Fruit fly (Drosophila melanogaster) whole organism, pupa: ENCODE results near the gene Trmt112.

Experiments
- CG10348 ChIP-seq: fragments of 200-800 bp; sonication (Bioruptor generic); IDR thresholded peaks from 2 replicates; pipeline ENCODE4 v1.3.6; 2022; ENCODE audit warnings: missing biosample characterization, missing genetic modification characterization
- CG12605 ChIP-seq: fragments of 200-800 bp; sonication (Bioruptor generic); IDR thresholded peaks from 2 replicates; pipeline ENCODE4 v1.3.6; 2022; ENCODE audit warnings: missing biosample characterization, missing genetic modification characterization
- CG13204 ChIP-seq: fragments of 200-800 bp; sonication (Bioruptor generic); optimal IDR thresholded peaks from 2 replicates; lab custom pipeline; 2018; ENCODE audit warnings: missing biosample characterization, mild to moderate bottlenecking, missing genetic modification characterization, moderate library complexity
- CG14655 ChIP-seq: fragments of 200-800 bp; sonication (Bioruptor generic); optimal IDR thresholded peaks from 3 replicates; lab custom pipeline; 2017; ENCODE audit warnings: mild to moderate bottlenecking, missing biosample characterization, missing genetic modification reagents, missing genetic modification characterization
- CG15710 ChIP-seq: fragments of 200-800 bp; sonication (Bioruptor generic); optimal IDR thresholded peaks from 2 replicates; lab custom pipeline; 2018; ENCODE audit warnings: missing biosample characterization, mild to moderate bottlenecking, missing genetic modification characterization, moderate library complexity
- CG17806 ChIP-seq: fragments of 200-800 bp; sonication (Bioruptor generic); optimal IDR thresholded peaks from 2 replicates; lab custom pipeline; 2018; ENCODE audit warnings: missing biosample characterization, mild to moderate bottlenecking, missing genetic modification characterization, moderate library complexity
- CG32121 ChIP-seq: fragments of 200-800 bp; sonication (Bioruptor generic); IDR thresholded peaks from 2 replicates; pipeline ENCODE4 v1.3.6; 2022; ENCODE audit warnings: missing biosample characterization, missing genetic modification characterization
- CG34367 ChIP-seq: fragments of 200-800 bp; sonication (Bioruptor generic); optimal IDR thresholded peaks from 2 replicates; lab custom pipeline; 2018; ENCODE audit warnings: missing biosample characterization, mild to moderate bottlenecking, missing genetic modification characterization
- CG4496 ChIP-seq: fragments of 200-800 bp; sonication (Bioruptor generic); IDR thresholded peaks from 3 replicates; pipeline ENCODE4 v1.3.6; 2022; ENCODE audit warnings: missing biosample characterization, missing genetic modification characterization
- CG8159 ChIP-seq: fragments of 200-800 bp; sonication (Bioruptor generic); optimal IDR thresholded peaks from 3 replicates; lab custom pipeline; 2018; ENCODE audit warnings: missing biosample characterization, mild to moderate bottlenecking, missing genetic modification characterization, moderate library complexity
- CG8301 ChIP-seq: fragments of 200-800 bp; sonication (Bioruptor generic); optimal IDR thresholded peaks from 2 replicates; lab custom pipeline; 2018; ENCODE audit warnings: missing biosample characterization, mild to moderate bottlenecking, missing genetic modification characterization
- CG9948 ChIP-seq: fragments of 200-800 bp; sonication (Bioruptor generic); optimal IDR thresholded peaks from 2 replicates; lab custom pipeline; 2018; ENCODE audit warnings: missing biosample characterization, mild to moderate bottlenecking, missing genetic modification characterization, moderate library complexity
- D1 ChIP-seq: fragments of 200-800 bp; sonication (Bioruptor generic); optimal IDR thresholded peaks from 2 replicates; lab custom pipeline; 2018; ENCODE audit warnings: missing biosample characterization, mild to moderate bottlenecking, missing genetic modification characterization, moderate library complexity
- EcR ChIP-seq: fragments of 200-800 bp; sonication (Bioruptor generic); optimal IDR thresholded peaks from 3 replicates; lab custom pipeline; 2019; ENCODE audit warnings: missing biosample characterization, missing genetic modification characterization, mild to moderate bottlenecking, moderate library complexity, missing genetic modification reagents
- Ets98B ChIP-seq: fragments of 200-800 bp; sonication (Bioruptor generic); IDR thresholded peaks from 2 replicates; pipeline ENCODE4 v1.3.6; 2022; ENCODE audit warnings: missing biosample characterization, missing genetic modification characterization
- Pif1A ChIP-seq: fragments of 200-800 bp; sonication (Bioruptor generic); optimal IDR thresholded peaks from 3 replicates; lab custom pipeline; 2016; ENCODE audit warnings: missing biosample characterization, missing genetic modification characterization
- Pif1B ChIP-seq: fragments of 200-800 bp; sonication (Bioruptor generic); optimal IDR thresholded peaks from 3 replicates; lab custom pipeline; 2016; ENCODE audit warnings: missing biosample characterization, missing genetic modification characterization
- Snoo ChIP-seq: fragments of 200-800 bp; sonication (Bioruptor generic); optimal IDR thresholded peaks from 3 replicates; lab custom pipeline; 2017; ENCODE audit warnings: missing biosample characterization, mild to moderate bottlenecking, missing genetic modification characterization, inconsistent platforms
- fd96Ca ChIP-seq: fragments of 200-800 bp; sonication (Bioruptor generic); IDR thresholded peaks from 3 replicates; pipeline ENCODE4 v1.3.6; 2022; ENCODE audit warnings: missing biosample characterization, missing genetic modification characterization
- gl ChIP-seq: fragments of 200-800 bp; sonication (Bioruptor generic); optimal IDR thresholded peaks from 2 replicates; lab custom pipeline; 2018; ENCODE audit warnings: missing biosample characterization, mild to moderate bottlenecking, missing genetic modification characterization
- rn ChIP-seq: fragments of 200-800 bp; sonication (Bioruptor generic); IDR thresholded peaks from 2 replicates; pipeline ENCODE4 v1.3.6; 2022; ENCODE audit warnings: missing biosample characterization, missing genetic modification characterization

Trmt112 gene

dm6 chr3L:21192024-21192423, 24.6 kb downstream of the Trmt112 start:
- TF ChIP-seq CG12605 (GFP tag; lab: Robert Waterston, UW) (no peak), EcR (GFP tag; lab: Kevin White, UChicago) (no peak), CG4496 (GFP tag; lab: Robert Waterston, UW) (no peak), CG9948 (tag; lab: Kevin White, UChicago) (no peak), CG10348 (GFP tag; lab: Robert Waterston, UW) (no peak), CG8159 (tag; lab: Kevin White, UChicago) (no peak), rn (GFP tag; lab: Robert Waterston, UW) (no peak), CG32121 (no peak), CG13204 (GFP tag; lab: Kevin White, UChicago) (no peak)

DNA sequence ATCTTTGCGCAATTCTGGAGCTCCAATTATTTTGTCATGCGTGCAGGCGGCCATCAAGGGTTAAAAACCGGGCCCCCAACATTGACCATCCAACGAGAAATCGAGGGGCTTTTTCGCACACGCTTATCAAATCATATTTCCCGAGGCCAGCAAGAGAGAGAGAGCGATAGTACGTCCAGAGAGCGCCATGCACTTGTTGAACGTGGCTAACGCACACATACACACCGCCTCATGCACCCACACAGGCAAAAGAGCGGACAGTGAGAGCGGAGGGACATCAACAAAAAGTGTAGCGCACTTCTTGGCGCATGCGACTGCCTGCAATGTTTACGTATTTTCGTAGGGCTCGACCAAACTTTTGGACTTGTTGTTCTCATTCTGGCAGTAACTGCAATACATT, 30.2 kb downstream of the Trmt112 start:
- no peak for TF ChIP-seq CG13204 (GFP tag; lab: Kevin White, UChicago)
- peak; percentile 93 for TF ChIP-seq CG12605 (GFP tag; lab: Robert Waterston, UW)

dm6 chr3L:21185622-21186021, 31.0 kb downstream of the Trmt112 start:
- TF ChIP-seq CG4496 (GFP tag; lab: Robert Waterston, UW) (no peak), Ets98B (GFP tag; lab: Robert Waterston, UW) (no peak), D1 (tag; lab: Kevin White, UChicago) (no peak), CG13204 (GFP tag; lab: Kevin White, UChicago) (no peak), CG34367 (tag; lab: Kevin White, UChicago) (no peak), CG9948 (tag; lab: Kevin White, UChicago) (no peak), fd96Ca (GFP tag; lab: Robert Waterston, UW) (no peak), gl (tag; lab: Kevin White, UChicago) (no peak), CG32121 (no peak), CG10348 (GFP tag; lab: Robert Waterston, UW) (no peak), EcR (GFP tag; lab: Kevin White, UChicago) (no peak), CG15710 (tag; lab: Kevin White, UChicago) (no peak), Pif1B (GFP tag; lab: Kevin White, UChicago) (no peak)

DNA sequence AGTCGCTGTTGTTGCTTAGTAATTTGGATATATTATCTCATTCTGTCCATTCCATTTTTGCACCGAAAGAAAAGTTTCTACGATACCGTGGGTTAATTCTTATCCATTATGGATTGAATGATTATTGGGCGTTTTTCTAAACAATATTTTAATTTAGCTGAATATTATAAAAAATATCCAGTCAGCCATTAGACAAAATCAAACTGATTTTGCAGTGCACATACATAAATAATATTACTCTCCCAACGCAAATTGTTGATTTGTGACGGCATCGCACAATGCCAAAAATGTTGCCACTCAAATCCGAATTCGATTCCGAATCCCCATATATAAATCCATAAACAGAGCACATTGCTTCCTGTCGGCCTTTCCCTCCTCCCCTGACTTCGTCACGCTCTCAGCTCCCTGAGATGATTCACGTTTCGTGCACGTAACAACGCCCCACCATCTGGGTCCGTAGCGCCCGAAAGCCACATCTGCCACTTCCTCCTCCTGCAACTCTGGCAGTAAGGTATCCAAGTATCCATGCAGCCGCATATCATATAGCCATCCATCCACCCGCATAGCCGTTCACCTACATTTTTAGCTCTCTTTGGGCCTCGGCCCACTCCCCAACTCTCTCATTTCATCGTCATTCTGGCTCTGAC, 39.6 kb downstream of the Trmt112 start:
- peak; percentile 47 for TF ChIP-seq CG17806 (tag; lab: Kevin White, UChicago)
- TF ChIP-seq Ets98B (GFP tag; lab: Robert Waterston, UW): peak; percentile 78
- peak; percentile 81; the same call in 2 of the 3 replicates for TF ChIP-seq CG4496 (GFP tag; lab: Robert Waterston, UW)
- TF ChIP-seq CG32121: peak; percentile 74
- peak; percentile 58 for TF ChIP-seq CG12605 (GFP tag; lab: Robert Waterston, UW)
- TF ChIP-seq CG15710 (tag; lab: Kevin White, UChicago): peak; percentile 21
- peak; percentile 62 for TF ChIP-seq D1 (tag; lab: Kevin White, UChicago)
- TF ChIP-seq CG10348 (GFP tag; lab: Robert Waterston, UW): no peak
- peak; percentile 60 for TF ChIP-seq Pif1A
- peak; percentile 45 for TF ChIP-seq rn (GFP tag; lab: Robert Waterston, UW)
- no peak for TF ChIP-seq gl (tag; lab: Kevin White, UChicago)
- no peak for TF ChIP-seq EcR (GFP tag; lab: Kevin White, UChicago)
- TF ChIP-seq fd96Ca (GFP tag; lab: Robert Waterston, UW): no peak
- TF ChIP-seq Snoo (tag; lab: Kevin White, UChicago): peak; percentile 14
- no peak for TF ChIP-seq CG14655
- peak; percentile 41 for TF ChIP-seq Pif1B (GFP tag; lab: Kevin White, UChicago)
- peak; percentile 44 for TF ChIP-seq CG8159 (tag; lab: Kevin White, UChicago)
- TF ChIP-seq CG13204 (GFP tag; lab: Kevin White, UChicago): peak; percentile 27
- peak; percentile 5 for TF ChIP-seq CG34367 (tag; lab: Kevin White, UChicago)
- no peak for TF ChIP-seq CG9948 (tag; lab: Kevin White, UChicago)
- peak; percentile 61 for TF ChIP-seq CG8301 (tag; lab: Kevin White, UChicago)

dm6 chr3L:21176276-21176934, 40.2 kb downstream of the Trmt112 start:
- 0 out of 3 replicates have a peak, but pooled peaks have one; percentile 5 for TF ChIP-seq fd96Ca (GFP tag; lab: Robert Waterston, UW)
- no peak for TF ChIP-seq CG10348 (GFP tag; lab: Robert Waterston, UW)

DNA sequence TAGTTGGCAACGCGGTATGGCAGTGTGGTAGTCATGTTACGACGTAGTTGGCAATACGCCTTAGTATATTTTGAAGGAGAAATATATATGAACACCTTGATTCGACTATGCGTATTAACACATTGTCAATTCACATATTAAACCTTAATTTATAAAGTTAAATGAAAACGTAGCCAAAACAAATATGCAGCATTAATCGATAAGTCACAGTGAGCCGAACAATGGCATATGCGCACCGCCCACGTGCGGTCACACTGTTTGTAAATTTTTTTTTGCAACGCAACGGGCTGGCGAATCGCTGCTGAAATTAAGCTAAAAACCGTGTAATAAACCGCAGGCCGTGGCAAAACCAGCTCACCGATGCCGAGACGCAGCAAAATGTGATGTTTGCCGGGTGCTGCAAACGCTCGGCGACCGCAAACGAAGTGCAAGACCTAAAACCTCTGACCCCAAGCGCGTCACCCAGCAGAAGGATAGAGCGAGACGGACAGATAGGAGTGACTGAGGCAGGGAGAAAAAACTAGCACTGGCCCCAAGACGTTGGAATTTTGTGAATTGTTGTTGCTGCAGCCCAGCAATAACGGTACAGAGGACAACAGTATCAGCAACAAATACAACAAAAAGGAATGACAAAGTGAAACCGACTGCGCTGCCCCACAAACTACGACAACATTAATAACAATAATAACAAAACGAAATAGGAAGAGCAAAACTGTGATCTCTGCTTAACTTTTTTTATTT, 40.9 kb downstream of the Trmt112 start:
- no peak for TF ChIP-seq CG15710 (tag; lab: Kevin White, UChicago)
- no peak for TF ChIP-seq CG8159 (tag; lab: Kevin White, UChicago)
- TF ChIP-seq CG8301 (tag; lab: Kevin White, UChicago): no peak
- TF ChIP-seq EcR (GFP tag; lab: Kevin White, UChicago): peak; percentile 13
- no peak for TF ChIP-seq CG13204 (GFP tag; lab: Kevin White, UChicago)
- no peak for TF ChIP-seq CG14655
- TF ChIP-seq gl (tag; lab: Kevin White, UChicago): no peak
- no peak for TF ChIP-seq CG32121
- peak; percentile 19 for TF ChIP-seq Pif1B (GFP tag; lab: Kevin White, UChicago)
- TF ChIP-seq Ets98B (GFP tag; lab: Robert Waterston, UW): no peak; the same call in 1 of the 2 replicates
- TF ChIP-seq D1 (tag; lab: Kevin White, UChicago): no peak
- no peak for TF ChIP-seq rn (GFP tag; lab: Robert Waterston, UW)
- peak; percentile 21; the same call in 1 of the 3 replicates for TF ChIP-seq fd96Ca (GFP tag; lab: Robert Waterston, UW)
- no peak for TF ChIP-seq CG9948 (tag; lab: Kevin White, UChicago)
- no peak for TF ChIP-seq Pif1A
- no peak for TF ChIP-seq CG10348 (GFP tag; lab: Robert Waterston, UW)
- TF ChIP-seq CG4496 (GFP tag; lab: Robert Waterston, UW): no peak
- TF ChIP-seq CG17806 (tag; lab: Kevin White, UChicago): no peak
- TF ChIP-seq CG34367 (tag; lab: Kevin White, UChicago): peak; percentile 19
